Fruit fly (Drosophila melanogaster) whole organism, wandering third instar larva: Measurements from ENCODE around the gene Herc4.

Experiments used
- Abd-B ChIP-seq: fragments of >200 bp; optimal IDR thresholded peaks from 2 replicates; lab custom pipeline; 2017; ENCODE audit warnings: missing biosample characterization, missing genetic modification characterization
- CG32264 ChIP-seq: fragments of 200-800 bp; sonication (Bioruptor generic); optimal IDR thresholded peaks from 2 replicates; lab custom pipeline; 2016; ENCODE audit warnings: missing biosample characterization, missing genetic modification characterization
- CG9705 ChIP-seq: fragments of 200-800 bp; sonication (Bioruptor generic); optimal IDR thresholded peaks from 2 replicates; lab custom pipeline; 2018; ENCODE audit warnings: missing biosample characterization, mild to moderate bottlenecking, missing genetic modification characterization
- CrebA ChIP-seq: fragments of 200-800 bp; sonication (Bioruptor generic); optimal IDR thresholded peaks from 2 replicates; lab custom pipeline; 2016; ENCODE audit warnings: missing biosample characterization, mild to moderate bottlenecking, missing genetic modification characterization, borderline replicate concordance
- Dfd ChIP-seq: fragments of >200 bp; optimal IDR thresholded peaks from 2 replicates; lab custom pipeline; 2017; ENCODE audit warnings: missing biosample characterization, missing genetic modification characterization
- Dif ChIP-seq: fragments of 200-275, 200-300 bp; sonication (Bioruptor generic); optimal IDR thresholded peaks from 2 replicates; lab custom pipeline; 2018; ENCODE audit warnings: missing biosample characterization, missing genetic modification characterization; ENCODE audit not compliant: partially characterized antibody
- GATAd ChIP-seq: sonication (Bioruptor generic); optimal IDR thresholded peaks from 2 replicates; lab custom pipeline; 2016; ENCODE audit warnings: missing biosample characterization, missing genetic modification characterization
- HLH106 ChIP-seq: fragments of 200-800 bp; optimal IDR thresholded peaks from 3 replicates; lab custom pipeline; 2019; ENCODE audit warnings: missing biosample characterization, mild to moderate bottlenecking, missing genetic modification characterization, moderate library complexity
- Hnf4 ChIP-seq: fragments of 200-800 bp; sonication (Bioruptor generic); optimal IDR thresholded peaks from 2 replicates; lab custom pipeline; 2016; ENCODE audit warnings: missing biosample characterization, mild to moderate bottlenecking, missing genetic modification characterization
- Hr78 ChIP-seq: fragments of >200 bp; optimal IDR thresholded peaks from 2 replicates; lab custom pipeline; 2017; ENCODE audit warnings: missing biosample characterization, missing genetic modification characterization
- Hr83 ChIP-seq: fragments of 200-300 bp; sonication (Bioruptor generic); optimal IDR thresholded peaks from 2 replicates; lab custom pipeline; 2016; ENCODE audit warnings: missing biosample characterization, mild to moderate bottlenecking, missing genetic modification characterization, moderate library complexity; ENCODE audit not compliant: poor library complexity, severe bottlenecking
- Jra ChIP-seq: sonication (Bioruptor generic); optimal IDR thresholded peaks from 2 replicates; lab custom pipeline; 2016; ENCODE audit warnings: missing biosample characterization, missing genetic modification characterization
- Mio ChIP-seq: sonication (Bioruptor generic); optimal IDR thresholded peaks from 2 replicates; lab custom pipeline; 2016; ENCODE audit warnings: missing biosample characterization, missing genetic modification characterization
- Myc ChIP-seq: fragments of >200 bp; optimal IDR thresholded peaks from 2 replicates; lab custom pipeline; 2017
- N ChIP-seq: fragments of >200 bp; optimal IDR thresholded peaks from 2 replicates; lab custom pipeline; 2018; ENCODE audit warnings: missing biosample characterization, missing external identifiers, missing genetic modification characterization
- OdsH ChIP-seq: fragments of 200-800 bp; sonication (Bioruptor generic); optimal IDR thresholded peaks from 2 replicates; lab custom pipeline; 2016; ENCODE audit warnings: missing biosample characterization, mild to moderate bottlenecking, missing genetic modification characterization
- Rel ChIP-seq, 2 experiments: fragments of 200-800 bp; sonication (Bioruptor generic) in 1 of 2; optimal IDR thresholded peaks; 2 replicates in 1 of 2; 3 replicates in 1 of 2; lab custom pipeline; 2016 to 2019; ENCODE audit warnings: mild to moderate bottlenecking in 2 of 2, missing biosample characterization in 2 of 2, missing genetic modification characterization in 2 of 2, moderate library complexity in 1 of 2
- Sp1 ChIP-seq: fragments of 200-800 bp; sonication (Bioruptor generic); optimal IDR thresholded peaks from 3 replicates; lab custom pipeline; 2019; ENCODE audit warnings: missing biosample characterization, mild to moderate bottlenecking, missing genetic modification characterization, moderate library complexity
- Vsx2 ChIP-seq: fragments of 200-300, 225-300 bp; sonication (Bioruptor generic); optimal IDR thresholded peaks from 2 replicates; lab custom pipeline; 2018; ENCODE audit warnings: missing biosample characterization, missing genetic modification characterization; ENCODE audit not compliant: partially characterized antibody
- br ChIP-seq: fragments of 200-800 bp; sonication (Bioruptor generic); optimal IDR thresholded peaks from 2 replicates; lab custom pipeline; 2016; ENCODE audit warnings: missing biosample characterization, missing genetic modification characterization
- brk ChIP-seq: fragments of 200-800 bp; sonication (Bioruptor generic); optimal IDR thresholded peaks from 2 replicates; lab custom pipeline; 2016; ENCODE audit warnings: missing biosample characterization, mild to moderate bottlenecking, missing genetic modification characterization
- dl ChIP-seq, 2 experiments: fragments of 175-275, 200-275 bp in 1 of 2; fragments of 200-275 bp in 1 of 2; sonication (Bioruptor generic); optimal IDR thresholded peaks; lab custom pipeline; 2018; ENCODE audit warnings: mild to moderate bottlenecking in 2 of 2, missing biosample characterization in 2 of 2, missing genetic modification characterization in 2 of 2, moderate library complexity in 2 of 2; ENCODE audit not compliant: partially characterized antibody in 2 of 2, insufficient read depth in 1 of 2
- dmrt93B ChIP-seq: fragments of 200-800 bp; sonication (Bioruptor generic); optimal IDR thresholded peaks from 2 replicates; lab custom pipeline; 2018; ENCODE audit warnings: missing biosample characterization, mild to moderate bottlenecking, missing genetic modification characterization
- dsf ChIP-seq: sonication (Bioruptor generic); optimal IDR thresholded peaks from 2 replicates; lab custom pipeline; 2016; ENCODE audit warnings: missing biosample characterization, missing genetic modification characterization, borderline replicate concordance
- ey ChIP-seq: fragments of 200-800 bp; sonication (Bioruptor generic); optimal IDR thresholded peaks from 2 replicates; lab custom pipeline; 2016; ENCODE audit warnings: missing biosample characterization, missing genetic modification characterization
- foxo ChIP-seq, 2 experiments: fragments of 200-800 bp; sonication (Bioruptor generic); optimal IDR thresholded peaks; 2 replicates in 1 of 2; 3 replicates in 1 of 2; lab custom pipeline; 2016 to 2017; ENCODE audit warnings: missing biosample characterization in 2 of 2, missing genetic modification characterization in 2 of 2
- fru ChIP-seq: fragments of 200-800 bp; sonication (Bioruptor generic); optimal IDR thresholded peaks from 3 replicates; lab custom pipeline; 2016; ENCODE audit warnings: missing biosample characterization, mild to moderate bottlenecking, missing genetic modification characterization
- h ChIP-seq: fragments of 200-800 bp; sonication (Bioruptor generic); optimal IDR thresholded peaks from 3 replicates; lab custom pipeline; 2016; ENCODE audit warnings: missing biosample characterization, mild to moderate bottlenecking, missing genetic modification characterization
- jim ChIP-seq: fragments of 175-275, 200-325 bp; sonication (Bioruptor generic); optimal IDR thresholded peaks from 2 replicates; lab custom pipeline; 2016; ENCODE audit warnings: missing biosample characterization, mild to moderate bottlenecking, missing genetic modification characterization
- lola ChIP-seq: fragments of >200 bp; optimal IDR thresholded peaks from 2 replicates; lab custom pipeline; 2017; ENCODE audit warnings: missing biosample characterization, missing genetic modification characterization
- pan ChIP-seq: fragments of >200 bp; optimal IDR thresholded peaks from 2 replicates; lab custom pipeline; 2017
- psq ChIP-seq: fragments of 200-800 bp; sonication (Bioruptor generic); optimal IDR thresholded peaks from 3 replicates; lab custom pipeline; 2017; ENCODE audit warnings: missing biosample characterization, mild to moderate bottlenecking, missing genetic modification characterization, moderate library complexity
- rgr ChIP-seq: fragments of 200-800 bp; sonication (Bioruptor generic); optimal IDR thresholded peaks from 3 replicates; lab custom pipeline; 2016; ENCODE audit warnings: missing biosample characterization, mild to moderate bottlenecking, missing genetic modification characterization
- sage ChIP-seq: fragments of 200-800 bp; sonication (Bioruptor generic); optimal IDR thresholded peaks from 2 replicates; lab custom pipeline; 2016; ENCODE audit warnings: missing biosample characterization, mild to moderate bottlenecking, missing genetic modification characterization
- sv ChIP-seq: fragments of 200-800 bp; sonication (Bioruptor generic); optimal IDR thresholded peaks from 3 replicates; lab custom pipeline; 2016; ENCODE audit warnings: missing biosample characterization, missing genetic modification characterization
- tai ChIP-seq: sonication (Bioruptor generic); optimal IDR thresholded peaks from 2 replicates; lab custom pipeline; 2016; ENCODE audit warnings: missing biosample characterization, missing genetic modification characterization
- usp ChIP-seq: fragments of >200 bp; optimal IDR thresholded peaks from 2 replicates; lab custom pipeline; 2017; ENCODE audit warnings: missing biosample characterization, missing genetic modification characterization
- woc ChIP-seq: sonication (Bioruptor generic); optimal IDR thresholded peaks from 2 replicates; lab custom pipeline; 2016; ENCODE audit warnings: missing biosample characterization, mild to moderate bottlenecking, missing genetic modification characterization

Herc4 gene

dm6 chr3L:1313039-1313766 is at the start of gene Herc4, which contains the start of gene sturkopf:
TSS of gene Herc4 (plus strand) at chr3L:1313696.
TSS of gene sturkopf (minus strand) at chr3L:1313377.
- TF ChIP-seq woc (GFP tag; lab: Kevin White, UChicago) (peak; percentile 88), Dif (GFP tag; lab: Kevin White, UChicago) (no peak), Hnf4 (GFP tag; lab: Kevin White, UChicago) (no peak), sage (no peak), Mio (GFP tag; lab: Kevin White, UChicago) (no peak), N (no peak), GATAd (GFP tag; lab: Kevin White, UChicago) (no peak), Sp1 (GFP tag; lab: Kevin White, UChicago) (peak; percentile 85), sv (GFP tag; lab: Kevin White, UChicago) (peak; percentile 82), CrebA (GFP tag; lab: Kevin White, UChicago) (no peak), ey (GFP tag; lab: Kevin White, UChicago) (peak; percentile 76), Abd-B (GFP tag; lab: Kevin White, UChicago) (no peak), Vsx2 (no peak), OdsH (peak; percentile 68), Jra (GFP tag; lab: Kevin White, UChicago) (no peak), HLH106 (tag; lab: Kevin White, UChicago) (peak; percentile 85), brk (no peak), pan (lab: Kevin White, UChicago) (no peak), dl (GFP tag; optimal IDR thresholded peaks at IDR 0.05; lab: Kevin White, UChicago; ENCODE audit: insufficient read depth in 1 of 2, partially characterized antibody in 2 of 2) (no peak), psq (peak; percentile 66), usp (GFP tag; lab: Kevin White, UChicago) (no peak), rgr (GFP tag; lab: Kevin White, UChicago) (peak; percentile 78), fru (GFP tag; lab: Kevin White, UChicago) (peak; percentile 84), dmrt93B (GFP tag; lab: Kevin White, UChicago) (no peak), Dfd (GFP tag; lab: Kevin White, UChicago) (no peak), CG32264 (GFP tag; lab: Kevin White, UChicago) (no peak), Hr78 (peak; percentile 45), dsf (no peak), lola (no peak), br (no peak), CG9705 (GFP tag; lab: Kevin White, UChicago) (peak; percentile 61), jim (GFP tag; lab: Kevin White, UChicago) (no peak), Myc (no peak), tai (GFP tag; lab: Kevin White, UChicago) (no peak), h (GFP tag; lab: Kevin White, UChicago) (peak; percentile 91), Hr83 (peak; percentile 23), Rel (GFP tag; optimal IDR thresholded peaks at IDR 0.05; lab: Kevin White, UChicago) (no peak), Rel (tag; optimal IDR thresholded peaks at IDR 0.05; lab: Kevin White, UChicago) (peak; percentile 13), foxo (GFP tag; optimal IDR thresholded peaks at IDR 0.05; lab: Kevin White, UChicago) (peak in 1 of 2 experiments; percentile 92)

dm6 chr3L:1264998-1265397 is 48.5 kb upstream of the Herc4 start:
- peak; percentile 23 for TF ChIP-seq rgr (GFP tag; lab: Kevin White, UChicago)
- TF ChIP-seq Rel (GFP tag; optimal IDR thresholded peaks at IDR 0.05; lab: Kevin White, UChicago), result no peak
- no peak for TF ChIP-seq Rel (tag; optimal IDR thresholded peaks at IDR 0.05; lab: Kevin White, UChicago)
- no peak for TF ChIP-seq Jra (GFP tag; lab: Kevin White, UChicago)
- TF ChIP-seq Sp1 (GFP tag; lab: Kevin White, UChicago), result no peak
- TF ChIP-seq br, result peak; percentile 42
- TF ChIP-seq CG32264 (GFP tag; lab: Kevin White, UChicago), result no peak
- TF ChIP-seq ey (GFP tag; lab: Kevin White, UChicago), result peak; percentile 34
- TF ChIP-seq Dfd (GFP tag; lab: Kevin White, UChicago), result no peak
- TF ChIP-seq h (GFP tag; lab: Kevin White, UChicago), result peak; percentile 71
- no peak for TF ChIP-seq Abd-B (GFP tag; lab: Kevin White, UChicago)
- no peak for TF ChIP-seq CG9705 (GFP tag; lab: Kevin White, UChicago)
- peak; percentile 38 for TF ChIP-seq OdsH
- TF ChIP-seq usp (GFP tag; lab: Kevin White, UChicago), result no peak
- TF ChIP-seq foxo (GFP tag; optimal IDR thresholded peaks at IDR 0.05; lab: Kevin White, UChicago), result peak in 1 of 2 experiments; percentile 43
- no peak for TF ChIP-seq GATAd (GFP tag; lab: Kevin White, UChicago)
- no peak for TF ChIP-seq sage
- no peak for TF ChIP-seq psq
- TF ChIP-seq brk, result no peak
- peak; percentile 34 for TF ChIP-seq fru (GFP tag; lab: Kevin White, UChicago)
- TF ChIP-seq Myc, result no peak
- peak; percentile 71 for TF ChIP-seq woc (GFP tag; lab: Kevin White, UChicago)
- TF ChIP-seq N, result no peak
- TF ChIP-seq pan (lab: Kevin White, UChicago), result peak; percentile 25
- TF ChIP-seq CrebA (GFP tag; lab: Kevin White, UChicago), result no peak
- no peak for TF ChIP-seq dsf
- TF ChIP-seq tai (GFP tag; lab: Kevin White, UChicago), result no peak
- peak; percentile 2 for TF ChIP-seq Hnf4 (GFP tag; lab: Kevin White, UChicago)
- TF ChIP-seq HLH106 (tag; lab: Kevin White, UChicago), result no peak
- peak; percentile 12 for TF ChIP-seq dmrt93B (GFP tag; lab: Kevin White, UChicago)
- TF ChIP-seq Vsx2, result no peak
- TF ChIP-seq lola, result no peak
- no peak for TF ChIP-seq dl (GFP tag; optimal IDR thresholded peaks at IDR 0.05; lab: Kevin White, UChicago; ENCODE audit: insufficient read depth in 1 of 2, partially characterized antibody in 2 of 2)
- no peak for TF ChIP-seq jim (GFP tag; lab: Kevin White, UChicago)
- TF ChIP-seq Hr83, result no peak
- TF ChIP-seq Hr78, result no peak
- TF ChIP-seq sv (GFP tag; lab: Kevin White, UChicago), result no peak
- TF ChIP-seq Dif (GFP tag; lab: Kevin White, UChicago), result no peak
- no peak for TF ChIP-seq Mio (GFP tag; lab: Kevin White, UChicago)
